Worm (Caenorhabditis elegans): ENCODE data around the gene C18A11.3.

Gene C18A11.3

ce11 chrX:8060823-8061222 lies at the start of gene C18A11.3:
Gene C18A11.3, plus strand, starts transcription at chrX:8061123.
- TF ChIP-seq ztf-1 (GFP tag; conservative IDR thresholded peaks at IDR 0.05) (no peak), dmd-4 (tag; optimal IDR thresholded peaks at IDR 0.05) (no peak), nhr-129 (tag; optimal IDR thresholded peaks at IDR 0.05) (no peak), fos-1 (tag; optimal IDR thresholded peaks at IDR 0.05) (peak; percentile 24), snpc-4 (tag; optimal IDR thresholded peaks at IDR 0.05) (no peak), elt-3 (tag; optimal IDR thresholded peaks at IDR 0.05) (no peak)

DNA sequence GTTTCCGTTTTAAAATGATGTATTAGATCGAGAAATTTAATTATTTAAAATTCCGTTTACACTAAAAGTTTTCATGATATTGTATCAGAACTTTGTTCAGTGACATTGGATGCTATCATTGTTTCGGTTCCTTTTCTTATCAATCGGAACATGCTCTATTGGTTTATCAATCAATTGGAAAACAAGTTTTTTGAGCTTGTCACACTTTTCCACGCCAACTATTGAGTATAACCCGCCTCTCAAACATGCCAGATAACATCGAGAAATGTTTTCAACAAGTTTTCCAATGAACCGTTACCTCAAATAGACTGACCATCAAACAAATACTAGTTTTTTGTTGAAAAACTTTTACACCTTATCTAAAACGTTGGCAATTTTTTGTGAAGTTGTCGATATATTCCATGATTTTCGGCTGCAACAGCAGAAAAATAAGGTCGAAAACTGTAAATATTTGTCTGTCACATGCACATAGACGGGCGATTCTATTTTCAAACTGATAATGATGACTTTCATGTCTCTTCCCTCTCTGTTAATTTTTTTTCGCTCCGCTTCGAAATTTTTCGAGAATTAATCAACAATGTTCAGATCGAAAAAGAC lies 46.4 kb upstream of the C18A11.3 start, which contains the start of gene unk-1:
unk-1 (plus strand) TSS at position 577 of the 597 bp plus-strand sequence.
- TF ChIP-seq dmd-4 (tag; optimal IDR thresholded peaks at IDR 0.05) (no peak), crh-2 (tag; optimal IDR thresholded peaks at IDR 0.05) (peak; percentile 13), skn-1 (tag; optimal IDR thresholded peaks at IDR 0.05) (peak; percentile 17), nhr-6 (tag; optimal IDR thresholded peaks at IDR 0.05) (no peak), fos-1 (tag; optimal IDR thresholded peaks at IDR 0.05) (peak; percentile 27)

ce11 chrX:8015889-8016288 lies 45.0 kb upstream of the C18A11.3 start:
- TF ChIP-seq crh-2 (tag; optimal IDR thresholded peaks at IDR 0.05), result no peak
- peak; percentile 43 for TF ChIP-seq nhr-129 (tag; optimal IDR thresholded peaks at IDR 0.05)
- TF ChIP-seq lsy-2 (tag; optimal IDR thresholded peaks at IDR 0.05), result no peak
- TF ChIP-seq mbf-1 (tag; optimal IDR thresholded peaks at IDR 0.05), result no peak
- no peak for TF ChIP-seq dmd-4 (tag; optimal IDR thresholded peaks at IDR 0.05)
- TF ChIP-seq sem-4 (tag; optimal IDR thresholded peaks at IDR 0.05), result no peak
- TF ChIP-seq zag-1 (tag; optimal IDR thresholded peaks at IDR 0.05), result no peak
- TF ChIP-seq nhr-6 (tag; optimal IDR thresholded peaks at IDR 0.05), result no peak
- TF ChIP-seq C34F6.9 (tag; optimal IDR thresholded peaks at IDR 0.05), result peak; percentile 17
- TF ChIP-seq nhr-25 (tag; optimal IDR thresholded peaks at IDR 0.05), result no peak
- TF ChIP-seq unc-55 (GFP tag; optimal IDR thresholded peaks at IDR 0.05), result peak; percentile 21

- TF ChIP-seq blmp-1 (tag; optimal IDR thresholded peaks at IDR 0.05; ENCODE audit: insufficient read depth) (no peak), C34F6.9 (tag; optimal IDR thresholded peaks at IDR 0.05) (peak; percentile 50), ZK546.5 (tag; optimal IDR thresholded peaks at IDR 0.05) (no peak), F13H6.1 (tag; optimal IDR thresholded peaks at IDR 0.05) (peak; percentile 43), lin-39 (tag; optimal IDR thresholded peaks at IDR 0.05) (no peak), ztf-1 (GFP tag; conservative IDR thresholded peaks at IDR 0.05) (no peak), mdl-1 (tag; optimal IDR thresholded peaks at IDR 0.05) (peak in 1 of 2 experiments; percentile 25), R02D3.7 (tag; optimal IDR thresholded peaks at IDR 0.05) (no peak), nhr-21 (tag; optimal IDR thresholded peaks at IDR 0.05) (no peak), mab-5 (tag; optimal IDR thresholded peaks at IDR 0.05) (no peak), skn-1 (tag; optimal IDR thresholded peaks at IDR 0.05) (no peak), lsy-2 (tag; optimal IDR thresholded peaks at IDR 0.05) (peak in 1 of 2 experiments; percentile 33), alr-1 (tag; optimal IDR thresholded peaks at IDR 0.05) (no peak), ceh-82 (tag; optimal IDR thresholded peaks at IDR 0.05) (no peak), nhr-25 (tag; optimal IDR thresholded peaks at IDR 0.05) (no peak), nhr-237 (tag; optimal IDR thresholded peaks at IDR 0.05) (no peak), peb-1 (tag; optimal IDR thresholded peaks at IDR 0.05) (no peak), unc-55 (GFP tag; optimal IDR thresholded peaks at IDR 0.05) (peak; percentile 42), nhr-10 (tag; optimal IDR thresholded peaks at IDR 0.05) (no peak), egl-27 (tag; optimal IDR thresholded peaks at IDR 0.05) (no peak), nhr-129 (tag; optimal IDR thresholded peaks at IDR 0.05) (peak; percentile 38), nhr-23 (tag; optimal IDR thresholded peaks at IDR 0.05) (no peak), nhr-6 (tag; optimal IDR thresholded peaks at IDR 0.05) (no peak), sem-4 (tag; optimal IDR thresholded peaks at IDR 0.05) (no peak), nhr-11 (tag; optimal IDR thresholded peaks at IDR 0.05) (no peak), unc-62 (GFP tag; optimal IDR thresholded peaks at IDR 0.05) (no peak), unc-39 (tag; optimal IDR thresholded peaks at IDR 0.05) (no peak), nhr-12 (tag; optimal IDR thresholded peaks at IDR 0.05) (no peak), mbf-1 (tag; optimal IDR thresholded peaks at IDR 0.05) (no peak), elt-3 (tag; optimal IDR thresholded peaks at IDR 0.05) (no peak), ztf-11 (tag; optimal IDR thresholded peaks at IDR 0.05) (no peak), snpc-4 (tag; optimal IDR thresholded peaks at IDR 0.05) (no peak), Y55F3AM.14 (GFP tag; optimal IDR thresholded peaks at IDR 0.05) (peak; percentile 85), aly-2 (tag; optimal IDR thresholded peaks at IDR 0.05) (no peak), nhr-77 (tag; optimal IDR thresholded peaks at IDR 0.05) (no peak), ztf-4 (tag; optimal IDR thresholded peaks at IDR 0.05) (no peak), gmeb-1 (tag; optimal IDR thresholded peaks at IDR 0.05) (no peak), sma-9 (GFP tag; optimal IDR thresholded peaks at IDR 0.05) (peak; percentile 40), sma-9 (tag; optimal IDR thresholded peaks at IDR 0.05) (no peak), crh-2 (tag; optimal IDR thresholded peaks at IDR 0.05) (no peak), zag-1 (tag; optimal IDR thresholded peaks at IDR 0.05) (peak; percentile 15), lin-13 (GFP tag; optimal IDR thresholded peaks at IDR 0.05) (peak; percentile 4), elt-1 (tag; optimal IDR thresholded peaks at IDR 0.05) (no peak), fos-1 (tag; optimal IDR thresholded peaks at IDR 0.05) (no peak), dmd-4 (tag; optimal IDR thresholded peaks at IDR 0.05) (no peak)
Measured at ce11 chrX:8017305-8017704, 43.6 kb upstream of the C18A11.3 start.

Measured in whole organism, L2 larva.